Fruit fly (Drosophila melanogaster): ENCODE measurements around the gene Arpc3A.

Arpc3A gene

dm6 chr3R:15853347-15853746 lies 18.9 kb downstream of the Arpc3A start, which contains the start of gene cv-d:
Gene cv-d, minus strand, starts transcription at chr3R:15853581.
- no peak for TF ChIP-seq psq (optimal IDR thresholded peaks at IDR 0.05)

DNA sequence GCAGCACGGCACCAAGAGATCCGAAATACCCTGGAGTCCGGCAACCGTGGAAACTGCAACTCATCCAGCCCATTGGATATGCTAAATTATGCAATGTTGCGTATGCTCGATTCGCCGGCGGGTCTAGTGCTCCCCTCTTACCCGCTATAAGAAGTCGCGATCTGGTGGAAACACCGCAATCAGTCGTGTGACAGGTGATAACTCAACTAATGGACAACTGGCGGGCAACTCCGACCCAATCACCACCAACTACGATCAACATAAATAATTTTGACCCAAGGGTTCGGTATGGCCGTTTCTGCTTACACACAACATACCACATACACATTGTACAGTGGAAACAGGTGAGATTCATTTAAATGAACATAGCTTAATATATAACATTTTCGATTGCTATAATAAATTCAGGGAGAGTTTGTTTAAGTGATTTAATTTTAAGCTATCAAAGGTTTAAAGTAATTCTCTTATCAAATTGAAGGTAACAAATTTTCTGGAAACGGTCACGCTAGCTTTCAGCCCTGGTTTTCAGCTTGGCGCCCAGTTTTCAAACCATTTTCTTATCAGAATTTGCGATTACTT lies 22.8 kb downstream of the Arpc3A start, which contains the start of gene Hmt-1:
Hmt-1 (minus strand) TSS at position 282 of the 579 bp plus-strand sequence.
- TF ChIP-seq pan (optimal IDR thresholded peaks at IDR 0.05) = no peak
- TF ChIP-seq CG8478 (optimal IDR thresholded peaks at IDR 0.05) = no peak
- no peak for TF ChIP-seq Dll (optimal IDR thresholded peaks at IDR 0.05)
- TF ChIP-seq usp (GFP tag; optimal IDR thresholded peaks at IDR 0.05) = no peak
- no peak for TF ChIP-seq psq (optimal IDR thresholded peaks at IDR 0.05)
- TF ChIP-seq EcR (GFP tag; optimal IDR thresholded peaks at IDR 0.05) = no peak

DNA sequence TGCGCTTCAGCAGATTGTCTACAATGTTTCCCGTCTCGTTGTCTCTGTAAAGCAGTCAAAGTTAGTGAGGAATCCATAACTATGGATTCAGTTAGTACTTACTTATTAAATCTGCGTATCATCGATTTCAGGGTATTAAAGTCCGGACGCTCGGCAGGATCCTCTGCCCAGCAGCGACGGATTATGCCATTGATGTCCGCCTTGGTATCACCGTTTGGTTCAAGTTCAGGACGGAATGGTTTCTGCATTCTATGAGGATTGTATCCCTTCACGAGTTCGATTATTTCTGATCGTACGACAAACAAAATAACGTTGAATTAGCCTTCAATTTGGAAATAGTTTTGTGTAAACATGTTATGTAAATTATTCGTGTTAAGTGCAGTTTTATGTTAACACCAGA lies 25.4 kb downstream of the Arpc3A start, which contains the start of gene CG9632:
CG9632 (plus strand) TSS at position 301 of the 400 bp plus-strand sequence.
- TF ChIP-seq CG8478 (optimal IDR thresholded peaks at IDR 0.05) (no peak), usp (GFP tag; optimal IDR thresholded peaks at IDR 0.05) (no peak), EcR (GFP tag; optimal IDR thresholded peaks at IDR 0.05) (no peak), Dll (optimal IDR thresholded peaks at IDR 0.05) (no peak), pan (optimal IDR thresholded peaks at IDR 0.05) (no peak), psq (optimal IDR thresholded peaks at IDR 0.05) (no peak)

DNA sequence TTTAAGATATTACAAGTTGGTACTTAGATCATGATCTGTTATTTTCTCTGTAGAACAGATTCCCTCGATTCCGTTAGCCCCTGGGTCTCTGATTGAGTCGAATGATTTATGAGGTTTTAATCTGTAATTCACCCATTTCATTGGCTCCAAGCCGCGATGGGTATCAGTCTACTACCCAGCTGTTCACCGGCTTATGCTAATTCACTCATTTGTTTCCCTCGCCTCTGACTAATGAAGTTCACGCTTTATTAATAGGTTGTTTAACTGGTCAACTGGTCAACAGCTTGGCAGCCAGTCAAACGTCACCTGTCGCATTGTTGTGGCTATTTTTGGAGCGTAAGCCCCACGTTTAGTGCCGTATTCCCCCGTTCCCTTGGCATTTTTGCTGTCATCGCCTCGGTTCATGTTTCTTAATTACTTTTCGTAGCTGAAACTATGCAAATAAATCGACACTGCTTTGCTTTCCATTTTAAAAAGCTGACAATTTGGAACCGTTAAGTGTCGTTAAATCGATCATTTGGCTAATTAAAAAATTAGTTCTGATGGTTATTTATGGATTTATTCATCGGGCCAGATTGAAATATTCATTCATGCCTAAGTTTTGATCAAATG lies 38.5 kb downstream of the Arpc3A start:
- no peak for TF ChIP-seq CG8478 (optimal IDR thresholded peaks at IDR 0.05)
- no peak for TF ChIP-seq EcR (GFP tag; optimal IDR thresholded peaks at IDR 0.05)
- TF ChIP-seq psq (optimal IDR thresholded peaks at IDR 0.05) = no peak
- no peak for TF ChIP-seq Dll (optimal IDR thresholded peaks at IDR 0.05)
- TF ChIP-seq usp (GFP tag; optimal IDR thresholded peaks at IDR 0.05) = no peak
- TF ChIP-seq pan (optimal IDR thresholded peaks at IDR 0.05) = no peak

- TF ChIP-seq psq (optimal IDR thresholded peaks at IDR 0.05) (no peak), usp (GFP tag; optimal IDR thresholded peaks at IDR 0.05) (no peak), Dll (optimal IDR thresholded peaks at IDR 0.05) (no peak), CG8478 (optimal IDR thresholded peaks at IDR 0.05) (no peak), EcR (GFP tag; optimal IDR thresholded peaks at IDR 0.05) (no peak), pan (optimal IDR thresholded peaks at IDR 0.05) (no peak)
Measured at dm6 chr3R:15875611-15876010, 41.2 kb downstream of the Arpc3A start, which contains the start of gene CG31183. Gene CG31183, minus strand, starts transcription at chr3R:15875939.
